Fruit fly (Drosophila melanogaster) whole organism, embryonic: Measurements from ENCODE around the gene Cyp4d20.

Experiments used
- Atf6 ChIP-seq: fragments of 200-800 bp; sonication (Bioruptor generic); IDR thresholded peaks from 2 replicates; pipeline ENCODE4 v1.3.6; 2022; ENCODE audit warnings: missing biosample characterization, missing genetic modification characterization
- BtbVII ChIP-seq: fragments of 200-800 bp; sonication (Bioruptor generic); optimal IDR thresholded peaks from 3 replicates; lab custom pipeline; 2017; ENCODE audit warnings: missing biosample characterization, mild to moderate bottlenecking, missing genetic modification characterization
- CG1024 ChIP-seq: fragments of 200-800 bp; sonication (Bioruptor generic); IDR thresholded peaks from 2 replicates; pipeline ENCODE4 v1.3.6; 2022; ENCODE audit warnings: missing biosample characterization, missing genetic modification characterization
- CG11504 ChIP-seq: fragments of 200-800 bp; sonication (Bioruptor generic); optimal IDR thresholded peaks from 3 replicates; lab custom pipeline; 2019; ENCODE audit warnings: missing biosample characterization, mild to moderate bottlenecking, missing genetic modification characterization, moderate library complexity
- CG12071 ChIP-seq: fragments of 200-800 bp; sonication (Bioruptor generic); optimal IDR thresholded peaks from 3 replicates; lab custom pipeline; 2018; ENCODE audit warnings: missing biosample characterization, mild to moderate bottlenecking, missing genetic modification characterization
- CG12744 ChIP-seq: fragments of 200-800 bp; sonication (Bioruptor generic); optimal IDR thresholded peaks from 2 replicates; lab custom pipeline; 2016; ENCODE audit warnings: missing biosample characterization, missing genetic modification characterization
- CG12942 ChIP-seq: fragments of 200-800 bp; sonication (Bioruptor generic); optimal IDR thresholded peaks from 3 replicates; lab custom pipeline; 2016; ENCODE audit warnings: missing biosample characterization, missing genetic modification characterization
- CG13624 ChIP-seq: fragments of 200-800 bp; sonication (Bioruptor generic); optimal IDR thresholded peaks from 2 replicates; lab custom pipeline; 2016; ENCODE audit warnings: missing biosample characterization, missing genetic modification characterization
- CG13775 ChIP-seq: fragments of 200-800 bp; sonication (Bioruptor generic); optimal IDR thresholded peaks from 3 replicates; lab custom pipeline; 2017; ENCODE audit warnings: missing biosample characterization, mild to moderate bottlenecking, missing genetic modification characterization
- CG14710 ChIP-seq: fragments of 200-800 bp; sonication (Bioruptor generic); optimal IDR thresholded peaks from 3 replicates; lab custom pipeline; 2019; ENCODE audit warnings: missing biosample characterization, mild to moderate bottlenecking, missing genetic modification characterization, moderate library complexity
- CG15479 ChIP-seq: fragments of 200-800 bp; sonication (Bioruptor generic); optimal IDR thresholded peaks from 3 replicates; lab custom pipeline; 2019; ENCODE audit warnings: missing biosample characterization, mild to moderate bottlenecking, missing genetic modification characterization, moderate library complexity
- CG15696 ChIP-seq: fragments of 200-800 bp; sonication (Bioruptor generic); optimal IDR thresholded peaks from 2 replicates; lab custom pipeline; 2019; ENCODE audit warnings: missing biosample characterization, mild to moderate bottlenecking, missing genetic modification characterization, moderate library complexity
- CG17612 ChIP-seq: fragments of 200-800 bp; sonication (Bioruptor generic); IDR thresholded peaks from 2 replicates; pipeline ENCODE4 v1.3.6; 2022; ENCODE audit warnings: missing biosample characterization, missing genetic modification characterization
- CG17829 ChIP-seq: fragments of 200-800 bp; optimal IDR thresholded peaks from 2 replicates; lab custom pipeline; 2019; ENCODE audit warnings: missing biosample characterization, mild to moderate bottlenecking, missing genetic modification characterization, moderate library complexity
- CG18262 ChIP-seq: fragments of 200-800 bp; optimal IDR thresholded peaks from 3 replicates; lab custom pipeline; 2019; ENCODE audit warnings: missing biosample characterization, mild to moderate bottlenecking, missing genetic modification characterization, moderate library complexity
- CG3065 ChIP-seq: fragments of 200-800 bp; sonication (Bioruptor generic); optimal IDR thresholded peaks from 2 replicates; lab custom pipeline; 2016; ENCODE audit warnings: missing biosample characterization, missing genetic modification characterization
- CG32532 ChIP-seq: fragments of 200-800 bp; sonication (Bioruptor generic); IDR thresholded peaks from 2 replicates; pipeline ENCODE4 v1.3.6; 2022; ENCODE audit warnings: missing biosample characterization, missing genetic modification characterization
- CG33213 ChIP-seq: fragments of 200-800 bp; sonication (Bioruptor generic); optimal IDR thresholded peaks from 3 replicates; lab custom pipeline; 2016; ENCODE audit warnings: missing biosample characterization, missing genetic modification characterization
- CG3838 ChIP-seq: fragments of 200-800 bp; sonication (Bioruptor generic); optimal IDR thresholded peaks from 3 replicates; lab custom pipeline; 2016; ENCODE audit warnings: missing biosample characterization, missing genetic modification characterization
- CG4404 ChIP-seq: fragments of 200-800 bp; sonication (Bioruptor generic); IDR thresholded peaks from 2 replicates; pipeline ENCODE4 v1.3.6; 2022; ENCODE audit warnings: missing biosample characterization, missing genetic modification characterization
- CG4854 ChIP-seq: fragments of 200-800 bp; sonication (Bioruptor generic); optimal IDR thresholded peaks from 2 replicates; lab custom pipeline; 2016; ENCODE audit warnings: missing biosample characterization, missing genetic modification characterization, inconsistent platforms
- CG6175 ChIP-seq: fragments of 200-800 bp; sonication (Bioruptor generic); IDR thresholded peaks from 3 replicates; pipeline ENCODE4 v1.3.6; 2022; ENCODE audit warnings: missing biosample characterization, missing genetic modification characterization
- CG6765 ChIP-seq: fragments of 200-800 bp; sonication (Bioruptor generic); optimal IDR thresholded peaks from 3 replicates; lab custom pipeline; 2017; ENCODE audit warnings: missing biosample characterization, mild to moderate bottlenecking, missing genetic modification characterization
- CG7786 ChIP-seq: fragments of 200-800 bp; sonication (Bioruptor generic); optimal IDR thresholded peaks from 2 replicates; lab custom pipeline; 2016; ENCODE audit warnings: missing biosample characterization, missing genetic modification characterization
- CG8089 ChIP-seq: fragments of 200-800 bp; sonication (Bioruptor generic); optimal IDR thresholded peaks from 3 replicates; lab custom pipeline; 2016; ENCODE audit warnings: missing biosample characterization, missing genetic modification characterization
- CG8944 ChIP-seq: fragments of 200-800 bp; sonication (Bioruptor generic); optimal IDR thresholded peaks from 3 replicates; lab custom pipeline; 2016; ENCODE audit warnings: missing biosample characterization, missing genetic modification characterization
- Camta ChIP-seq: fragments of 200-800 bp; sonication (Bioruptor generic); optimal IDR thresholded peaks from 2 replicates; lab custom pipeline; 2016; ENCODE audit warnings: missing biosample characterization, missing genetic modification characterization
- Dbx ChIP-seq: fragments of 200-800 bp; sonication (Bioruptor generic); IDR thresholded peaks from 3 replicates; pipeline ENCODE4 v1.3.6; 2022; ENCODE audit warnings: missing biosample characterization, missing genetic modification characterization
- Doc2 ChIP-seq: fragments of 200-800 bp; sonication (Bioruptor generic); IDR thresholded peaks from 2 replicates; pipeline ENCODE4 v1.3.6; 2022; ENCODE audit warnings: missing biosample characterization, missing genetic modification characterization
- E2f2 ChIP-seq: fragments of 200-800 bp; sonication (Bioruptor generic); IDR thresholded peaks from 2 replicates; pipeline ENCODE4 v1.3.6; 2022; ENCODE audit warnings: missing biosample characterization, missing genetic modification characterization
- Eip74EF ChIP-seq, 2 experiments: fragments of 200-800 bp in 1 of 2; fragments of >200 bp in 1 of 2; sonication (Bioruptor generic) in 1 of 2; optimal IDR thresholded peaks; 2 replicates each; lab custom pipeline; 2017 to 2019; ENCODE audit warnings: missing biosample characterization in 2 of 2, missing genetic modification characterization in 2 of 2, mild to moderate bottlenecking in 1 of 2, moderate library complexity in 1 of 2
- HLHmδ ChIP-seq: fragments of 200-800 bp; sonication (Bioruptor generic); optimal IDR thresholded peaks from 2 replicates; lab custom pipeline; 2018; ENCODE audit warnings: missing biosample characterization, mild to moderate bottlenecking, missing genetic modification characterization, moderate library complexity
- Hr51 ChIP-seq, 2 experiments: fragments of 200-800 bp; sonication (Bioruptor generic); optimal IDR thresholded peaks; 2 replicates in 1 of 2; 3 replicates in 1 of 2; lab custom pipeline; 2016 to 2018; ENCODE audit warnings: missing biosample characterization in 2 of 2, missing genetic modification characterization in 2 of 2, mild to moderate bottlenecking in 1 of 2, moderate library complexity in 1 of 2
- Hsf ChIP-seq: fragments of 200-800 bp; sonication (Bioruptor generic); optimal IDR thresholded peaks from 3 replicates; lab custom pipeline; 2016; ENCODE audit warnings: missing biosample characterization, missing genetic modification characterization
- Kr ChIP-seq: fragments of 200-800 bp; sonication (Bioruptor generic); optimal IDR thresholded peaks from 2 replicates; lab custom pipeline; 2017; ENCODE audit warnings: missing biosample characterization, mild to moderate bottlenecking, missing genetic modification characterization
- Scr ChIP-seq: fragments of 200-800 bp; sonication (Bioruptor generic); IDR thresholded peaks from 2 replicates; pipeline ENCODE4 v1.3.6; 2022; ENCODE audit warnings: missing biosample characterization, missing genetic modification characterization; ENCODE audit not compliant: partially characterized antibody
- ab ChIP-seq: fragments of 200-800 bp; sonication (Bioruptor generic); optimal IDR thresholded peaks from 2 replicates; lab custom pipeline; 2016; ENCODE audit warnings: missing biosample characterization, missing genetic modification characterization
- al ChIP-seq: fragments of 200-800 bp; sonication (Bioruptor generic); IDR thresholded peaks from 2 replicates; pipeline ENCODE4 v1.3.6; 2022; ENCODE audit warnings: missing biosample characterization, missing genetic modification characterization
- ara ChIP-seq: fragments of 200-800 bp; sonication (Bioruptor generic); IDR thresholded peaks from 2 replicates; pipeline ENCODE4 v1.3.6; 2022; ENCODE audit warnings: missing biosample characterization, missing genetic modification characterization
- croc ChIP-seq: fragments of 200-800 bp; sonication (Bioruptor generic); conservative IDR thresholded peaks from 3 replicates; pipeline ENCODE4 v1.3.6; 2022; ENCODE audit warnings: missing biosample characterization, missing genetic modification characterization
- disco-r ChIP-seq: fragments of 200-800 bp; sonication (Bioruptor generic); optimal IDR thresholded peaks from 2 replicates; lab custom pipeline; 2016; ENCODE audit warnings: missing biosample characterization, missing genetic modification characterization
- dmrt11E ChIP-seq: fragments of 200-800 bp; sonication (Bioruptor generic); optimal IDR thresholded peaks from 3 replicates; lab custom pipeline; 2018; ENCODE audit warnings: missing biosample characterization, mild to moderate bottlenecking, missing genetic modification characterization, moderate library complexity
- eyg ChIP-seq: fragments of 200-800 bp; sonication (Bioruptor generic); optimal IDR thresholded peaks from 3 replicates; lab custom pipeline; 2016; ENCODE audit warnings: missing biosample characterization, missing genetic modification characterization
- gcm2 ChIP-seq: fragments of 200-800 bp; sonication (Bioruptor generic); optimal IDR thresholded peaks from 2 replicates; lab custom pipeline; 2016; ENCODE audit warnings: missing biosample characterization, missing genetic modification characterization
- gem ChIP-seq: fragments of 200-800 bp; sonication (Bioruptor generic); optimal IDR thresholded peaks from 2 replicates; lab custom pipeline; 2019; ENCODE audit warnings: missing biosample characterization, mild to moderate bottlenecking, missing genetic modification characterization, moderate library complexity
- gfzf ChIP-seq: fragments of 200-800 bp; sonication (Bioruptor generic); optimal IDR thresholded peaks from 2 replicates; lab custom pipeline; 2016; ENCODE audit warnings: missing biosample characterization, mild to moderate bottlenecking, missing genetic modification characterization, moderate library complexity
- hth ChIP-seq: fragments of >200 bp; optimal IDR thresholded peaks from 2 replicates; lab custom pipeline; 2017; ENCODE audit warnings: inconsistent platforms
- lola ChIP-seq, 3 experiments: fragments of >200 bp in 2 of 3; fragments of 200-800 bp in 1 of 3; sonication (Bioruptor generic) in 1 of 3; optimal IDR thresholded peaks; 2 replicates each; lab custom pipeline; 2017 to 2019; ENCODE audit warnings: missing biosample characterization in 3 of 3, missing genetic modification characterization in 3 of 3, mild to moderate bottlenecking in 1 of 3, moderate library complexity in 1 of 3
- phol ChIP-seq: fragments of 200-800 bp; sonication (Bioruptor generic); optimal IDR thresholded peaks from 3 replicates; lab custom pipeline; 2018; ENCODE audit warnings: missing biosample characterization, mild to moderate bottlenecking, missing genetic modification characterization, moderate library complexity
- run ChIP-seq: fragments of 200-800 bp; sonication (Bioruptor generic); optimal IDR thresholded peaks from 3 replicates; lab custom pipeline; 2018; ENCODE audit warnings: missing biosample characterization, mild to moderate bottlenecking, missing genetic modification characterization
- stwl ChIP-seq: fragments of 200-800 bp; sonication (Bioruptor generic); optimal IDR thresholded peaks from 3 replicates; lab custom pipeline; 2018; ENCODE audit warnings: missing biosample characterization, mild to moderate bottlenecking, missing genetic modification characterization, moderate library complexity
- toy ChIP-seq: fragments of 200-800 bp; sonication (Bioruptor generic); IDR thresholded peaks from 2 replicates; pipeline ENCODE4 v1.3.6; 2022; ENCODE audit warnings: missing biosample characterization, missing genetic modification characterization

Gene Cyp4d20

DNA sequence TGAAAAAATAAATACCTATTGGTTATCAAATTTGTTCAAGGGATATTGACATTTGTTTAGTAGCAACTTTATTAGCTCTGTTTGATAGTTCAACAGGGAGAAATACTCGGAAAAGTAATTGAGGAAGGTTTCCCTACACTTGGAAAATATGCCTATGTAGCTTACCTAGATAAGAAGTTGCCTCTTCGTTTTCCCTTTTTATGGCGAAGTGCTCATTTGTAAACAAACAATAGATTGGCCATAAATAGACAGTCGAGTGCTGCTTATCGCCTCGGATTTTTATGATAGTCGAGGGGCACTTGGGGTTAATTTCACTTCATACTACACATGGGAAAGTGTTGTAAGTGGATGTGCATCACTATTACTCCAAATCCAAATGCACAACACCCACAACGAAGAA, 9.7 kb downstream of the Cyp4d20 start (continued):
- TF ChIP-seq Kr (GFP tag; lab: Kevin White, UChicago): peak; percentile 75
- no peak for TF ChIP-seq CG3065
- TF ChIP-seq Camta (GFP tag; lab: Kevin White, UChicago): no peak
- TF ChIP-seq eyg (GFP tag; lab: Kevin White, UChicago): no peak
- TF ChIP-seq CG12071: no peak
- no peak for TF ChIP-seq CG4854
- no peak for TF ChIP-seq CG8089 (GFP tag; lab: Kevin White, UChicago)
- TF ChIP-seq stwl (tag; lab: Kevin White, UChicago): peak; percentile 5
- TF ChIP-seq E2f2 (GFP tag; lab: Robert Waterston, UW): no peak
- no peak for TF ChIP-seq CG1024 (GFP tag; lab: Robert Waterston, UW)
- TF ChIP-seq disco-r: no peak
- no peak for TF ChIP-seq ara (GFP tag; lab: Robert Waterston, UW)
- TF ChIP-seq CG32532 (GFP tag; lab: Robert Waterston, UW): no peak
- TF ChIP-seq BtbVII: no peak
- TF ChIP-seq al (GFP tag; lab: Robert Waterston, UW): no peak
- no peak for TF ChIP-seq CG3838 (GFP tag; lab: Kevin White, UChicago)
- TF ChIP-seq toy (GFP tag; lab: Robert Waterston, UW): no peak
- no peak for TF ChIP-seq CG13624 (GFP tag; lab: Kevin White, UChicago)
- no peak for TF ChIP-seq CG33213 (GFP tag; lab: Kevin White, UChicago)
- TF ChIP-seq Hr51 (GFP tag; optimal IDR thresholded peaks at IDR 0.05; lab: Kevin White, UChicago): no peak
- TF ChIP-seq CG12744 (GFP tag; lab: Kevin White, UChicago): no peak
- no peak for TF ChIP-seq CG12942
- TF ChIP-seq gcm2 (GFP tag; lab: Kevin White, UChicago): no peak
- no peak for TF ChIP-seq HLHmδ (GFP tag; lab: Kevin White, UChicago)
- no peak for TF ChIP-seq CG4404
- no peak for TF ChIP-seq CG8944 (GFP tag; lab: Kevin White, UChicago)
- peak in 1 of 3 experiments; percentile 34 for TF ChIP-seq lola (GFP tag; optimal IDR thresholded peaks at IDR 0.05; lab: Kevin White, UChicago)
- TF ChIP-seq CG13775 (GFP tag; lab: Kevin White, UChicago): no peak
- no peak for TF ChIP-seq CG11504 (tag; lab: Kevin White, UChicago)
- peak; percentile 34 for TF ChIP-seq CG18262
- TF ChIP-seq CG17829 (tag; lab: Kevin White, UChicago): no peak
- no peak for TF ChIP-seq CG7786 (GFP tag; lab: Kevin White, UChicago)
- no peak for TF ChIP-seq Eip74EF (GFP tag; optimal IDR thresholded peaks at IDR 0.05; lab: Kevin White, UChicago)
- no peak for TF ChIP-seq Hsf (GFP tag; lab: Kevin White, UChicago)
- no peak for TF ChIP-seq CG17612 (GFP tag; lab: Robert Waterston, UW)
- TF ChIP-seq ab (GFP tag; lab: Kevin White, UChicago): no peak
- no peak for TF ChIP-seq gfzf
- peak; percentile 39 for TF ChIP-seq gem (tag; lab: Kevin White, UChicago)
- TF ChIP-seq run (tag; lab: Kevin White, UChicago): no peak
- TF ChIP-seq Dbx (GFP tag; lab: Robert Waterston, UW): no peak
- no peak for TF ChIP-seq CG15479 (GFP tag; lab: Kevin White, UChicago)
- no peak for TF ChIP-seq CG6175 (GFP tag; lab: Robert Waterston, UW)
- peak; percentile 75 for TF ChIP-seq dmrt11E (tag; lab: Kevin White, UChicago)
- TF ChIP-seq phol: no peak
- no peak for TF ChIP-seq croc (GFP tag; lab: Robert Waterston, UW)
- TF ChIP-seq Doc2 (GFP tag; lab: Robert Waterston, UW): no peak
- peak; percentile 79 for TF ChIP-seq CG15696 (tag; lab: Kevin White, UChicago)
- no peak for TF ChIP-seq Scr (GFP tag; lab: Robert Waterston, UW)
- no peak for TF ChIP-seq Atf6 (GFP tag; lab: Robert Waterston, UW)
- TF ChIP-seq CG14710 (tag; lab: Kevin White, UChicago): peak; percentile 53
- TF ChIP-seq hth (lab: Kevin White, UChicago): no peak
- TF ChIP-seq CG6765 (GFP tag; lab: Kevin White, UChicago): no peak
